Fruit fly (Drosophila melanogaster) whole organism, embryonic: ENCODE measurements around the gene Agpat2.

ENCODE experiments used
- Atf3 ChIP-seq: fragments of 200-800 bp; sonication (Bioruptor generic); optimal IDR thresholded peaks from 3 replicates; lab custom pipeline; 2016; ENCODE audit warnings: missing biosample characterization, missing genetic modification characterization
- CG10147 ChIP-seq: fragments of 200-800 bp; sonication (Bioruptor generic); optimal IDR thresholded peaks from 2 replicates; lab custom pipeline; 2019; ENCODE audit warnings: missing biosample characterization, mild to moderate bottlenecking, missing genetic modification characterization, moderate library complexity
- CG1024 ChIP-seq: fragments of 200-800 bp; sonication (Bioruptor generic); IDR thresholded peaks from 2 replicates; pipeline ENCODE4 v1.3.6; 2022; ENCODE audit warnings: missing biosample characterization, missing genetic modification characterization
- CG11247 ChIP-seq: fragments of 200-800 bp; sonication (Bioruptor generic); IDR thresholded peaks from 2 replicates; pipeline ENCODE4 v1.3.6; 2022; ENCODE audit warnings: missing biosample characterization, missing genetic modification characterization
- CG11456 ChIP-seq: fragments of 200-800 bp; sonication (Bioruptor generic); IDR thresholded peaks from 3 replicates; pipeline ENCODE4 v1.3.6; 2022; ENCODE audit warnings: missing biosample characterization, missing genetic modification characterization
- CG13424 ChIP-seq: fragments of 200-800 bp; sonication (Bioruptor generic); optimal IDR thresholded peaks from 2 replicates; lab custom pipeline; 2019; ENCODE audit warnings: missing biosample characterization, mild to moderate bottlenecking, missing genetic modification characterization, moderate library complexity
- CG13894 ChIP-seq: fragments of 200-800 bp; sonication (Bioruptor generic); optimal IDR thresholded peaks from 3 replicates; lab custom pipeline; 2018; ENCODE audit warnings: missing biosample characterization, mild to moderate bottlenecking, missing genetic modification characterization, moderate library complexity
- CG1529 ChIP-seq: fragments of 200-800 bp; sonication (Bioruptor generic); optimal IDR thresholded peaks from 3 replicates; lab custom pipeline; 2018; ENCODE audit warnings: missing biosample characterization, missing genetic modification characterization
- CG16813 ChIP-seq: fragments of 200-800 bp; sonication (Bioruptor generic); IDR thresholded peaks from 3 replicates; pipeline ENCODE4 v1.3.6; 2022; ENCODE audit warnings: missing biosample characterization, missing genetic modification characterization; ENCODE audit not compliant: partially characterized antibody
- CG18599 ChIP-seq: fragments of 200-800 bp; sonication (Bioruptor generic); optimal IDR thresholded peaks from 3 replicates; lab custom pipeline; 2017; ENCODE audit warnings: missing biosample characterization, missing genetic modification characterization, mild to moderate bottlenecking, moderate library complexity, missing genetic modification reagents
- CG2199 ChIP-seq: fragments of 200-800 bp; sonication (Bioruptor generic); IDR thresholded peaks from 3 replicates; pipeline ENCODE4 v1.3.6; 2022; ENCODE audit warnings: missing biosample characterization, missing genetic modification characterization
- CG31224 ChIP-seq: fragments of 200-800 bp; sonication (Bioruptor generic); IDR thresholded peaks from 2 replicates; pipeline ENCODE4 v1.3.6; 2022; ENCODE audit warnings: missing biosample characterization, missing genetic modification characterization
- CG34376 ChIP-seq: fragments of 200-800 bp; sonication (Bioruptor generic); optimal IDR thresholded peaks from 2 replicates; lab custom pipeline; 2018; ENCODE audit warnings: missing biosample characterization, mild to moderate bottlenecking, missing genetic modification characterization
- CG3995 ChIP-seq: fragments of 200-800 bp; sonication (Bioruptor generic); optimal IDR thresholded peaks from 3 replicates; lab custom pipeline; 2016; ENCODE audit warnings: missing biosample characterization, missing genetic modification characterization
- CG4404 ChIP-seq: fragments of 200-800 bp; sonication (Bioruptor generic); IDR thresholded peaks from 2 replicates; pipeline ENCODE4 v1.3.6; 2022; ENCODE audit warnings: missing biosample characterization, missing genetic modification characterization
- CG6272 ChIP-seq: fragments of 200-800 bp; sonication (Bioruptor generic); IDR thresholded peaks from 2 replicates; pipeline ENCODE4 v1.3.6; 2022; ENCODE audit warnings: missing biosample characterization, missing genetic modification characterization
- CG7372 ChIP-seq: fragments of 200-800 bp; sonication (Bioruptor generic); IDR thresholded peaks from 2 replicates; pipeline ENCODE4 v1.3.6; 2022; ENCODE audit warnings: missing biosample characterization, missing genetic modification characterization
- CG7556 ChIP-seq: fragments of 200-800 bp; sonication (Bioruptor generic); optimal IDR thresholded peaks from 2 replicates; lab custom pipeline; 2017; ENCODE audit warnings: missing biosample characterization, mild to moderate bottlenecking, missing genetic modification characterization
- CG7987 ChIP-seq: fragments of 200-800 bp; sonication (Bioruptor generic); optimal IDR thresholded peaks from 2 replicates; lab custom pipeline; 2018; ENCODE audit warnings: missing biosample characterization, mild to moderate bottlenecking, missing genetic modification characterization, moderate library complexity
- CG8944 ChIP-seq: fragments of 200-800 bp; sonication (Bioruptor generic); optimal IDR thresholded peaks from 3 replicates; lab custom pipeline; 2016; ENCODE audit warnings: missing biosample characterization, missing genetic modification characterization
- CG9727 ChIP-seq: fragments of 200-800 bp; sonication (Bioruptor generic); optimal IDR thresholded peaks from 3 replicates; lab custom pipeline; 2017; ENCODE audit warnings: missing biosample characterization, mild to moderate bottlenecking, missing genetic modification characterization
- CTCF ChIP-seq: fragments of 200-800 bp; sonication (Bioruptor generic); optimal IDR thresholded peaks from 2 replicates; lab custom pipeline; 2017; ENCODE audit warnings: missing biosample characterization, mild to moderate bottlenecking, missing genetic modification characterization, moderate library complexity
- HLH4C ChIP-seq: fragments of 200-800 bp; sonication (Bioruptor generic); IDR thresholded peaks from 3 replicates; pipeline ENCODE4 v1.3.6; 2022; ENCODE audit warnings: missing biosample characterization, missing genetic modification characterization; ENCODE audit not compliant: partially characterized antibody
- HLHmδ ChIP-seq: fragments of 200-800 bp; sonication (Bioruptor generic); optimal IDR thresholded peaks from 2 replicates; lab custom pipeline; 2018; ENCODE audit warnings: missing biosample characterization, mild to moderate bottlenecking, missing genetic modification characterization, moderate library complexity
- Hmx ChIP-seq: fragments of 200-800 bp; sonication (Bioruptor generic); optimal IDR thresholded peaks from 2 replicates; lab custom pipeline; 2016; ENCODE audit warnings: missing biosample characterization, missing genetic modification characterization
- Lpt ChIP-seq: fragments of >200 bp; optimal IDR thresholded peaks from 2 replicates; lab custom pipeline; 2018; ENCODE audit warnings: missing biosample characterization, missing genetic modification characterization
- Mes4 ChIP-seq: fragments of 200-800 bp; sonication (Bioruptor generic); optimal IDR thresholded peaks from 2 replicates; lab custom pipeline; 2016; ENCODE audit warnings: missing biosample characterization, missing genetic modification characterization
- Mrtf ChIP-seq: fragments of 200-800 bp; sonication (Bioruptor generic); IDR thresholded peaks from 3 replicates; pipeline ENCODE4 v1.3.6; 2022; ENCODE audit warnings: missing biosample characterization, missing genetic modification characterization
- NFAT ChIP-seq: fragments of 200-800 bp; sonication (Bioruptor generic); IDR thresholded peaks from 2 replicates; pipeline ENCODE4 v1.3.6; 2022; ENCODE audit warnings: missing biosample characterization, missing genetic modification characterization
- Side ChIP-seq: fragments of 200-800 bp; sonication (Bioruptor generic); optimal IDR thresholded peaks from 2 replicates; lab custom pipeline; 2016; ENCODE audit warnings: missing biosample characterization, missing genetic modification characterization
- Taf1 ChIP-seq: fragments of 200-800 bp; sonication (Bioruptor generic); IDR thresholded peaks from 2 replicates; pipeline ENCODE4 v1.3.6; 2022; ENCODE audit warnings: missing biosample characterization, missing genetic modification characterization
- ac ChIP-seq: fragments of 200-800 bp; sonication (Bioruptor generic); optimal IDR thresholded peaks from 3 replicates; lab custom pipeline; 2017; ENCODE audit warnings: missing biosample characterization, mild to moderate bottlenecking, missing genetic modification characterization
- ara ChIP-seq: fragments of 200-800 bp; sonication (Bioruptor generic); IDR thresholded peaks from 2 replicates; pipeline ENCODE4 v1.3.6; 2022; ENCODE audit warnings: missing biosample characterization, missing genetic modification characterization
- chinmo ChIP-seq: fragments of 200-800 bp; sonication (Bioruptor generic); IDR thresholded peaks from 4 replicates; pipeline ENCODE4 v1.3.6; 2022; ENCODE audit warnings: missing biosample characterization, missing genetic modification characterization; ENCODE audit not compliant: partially characterized antibody
- crp ChIP-seq, 2 experiments: fragments of 200-800 bp; sonication (Bioruptor generic); optimal IDR thresholded peaks; 2 replicates in 1 of 2; 3 replicates in 1 of 2; lab custom pipeline; 2017; ENCODE audit warnings: missing biosample characterization in 2 of 2, missing genetic modification characterization in 2 of 2, mild to moderate bottlenecking in 1 of 2, moderate library complexity in 1 of 2
- cwo ChIP-seq: fragments of 200-800 bp; sonication (Bioruptor generic); optimal IDR thresholded peaks from 3 replicates; lab custom pipeline; 2017; ENCODE audit warnings: missing biosample characterization, missing genetic modification characterization, mild to moderate bottlenecking, moderate library complexity, missing genetic modification reagents
- dm ChIP-seq: fragments of 200-800 bp; sonication (Bioruptor generic); optimal IDR thresholded peaks from 3 replicates; lab custom pipeline; 2016; ENCODE audit warnings: missing biosample characterization, missing genetic modification characterization
- emc ChIP-seq: fragments of 200-800 bp; sonication (Bioruptor generic); optimal IDR thresholded peaks from 2 replicates; lab custom pipeline; 2016; ENCODE audit warnings: missing biosample characterization, missing genetic modification characterization
- esg ChIP-seq: fragments of 200-800 bp; sonication (Bioruptor generic); conservative IDR thresholded peaks from 2 replicates; pipeline ENCODE4 v1.3.6; 2022; ENCODE audit warnings: missing biosample characterization, missing genetic modification characterization
- ewg ChIP-seq: fragments of 200-800 bp; sonication (Bioruptor generic); optimal IDR thresholded peaks from 3 replicates; lab custom pipeline; 2017; ENCODE audit warnings: mild to moderate bottlenecking, missing biosample characterization, missing genetic modification reagents, missing genetic modification characterization
- fru ChIP-seq: fragments of >200 bp; optimal IDR thresholded peaks from 2 replicates; lab custom pipeline; 2017
- knrl ChIP-seq: fragments of 200-800 bp; sonication (Bioruptor generic); IDR thresholded peaks from 3 replicates; pipeline ENCODE4 v1.3.6; 2022; ENCODE audit warnings: missing biosample characterization, missing genetic modification characterization; ENCODE audit not compliant: partially characterized antibody
- lbe ChIP-seq: fragments of 200-800 bp; sonication (Bioruptor generic); optimal IDR thresholded peaks from 2 replicates; lab custom pipeline; 2016; ENCODE audit warnings: missing biosample characterization, mild to moderate bottlenecking, missing genetic modification characterization
- nau ChIP-seq: fragments of 200-800 bp; sonication (Bioruptor generic); optimal IDR thresholded peaks from 3 replicates; lab custom pipeline; 2017; ENCODE audit warnings: missing biosample characterization, mild to moderate bottlenecking, missing genetic modification characterization, missing genetic modification reagents
- pum ChIP-seq: fragments of 200-800 bp; sonication (Bioruptor generic); optimal IDR thresholded peaks from 2 replicates; lab custom pipeline; 2016; ENCODE audit warnings: missing biosample characterization, missing genetic modification characterization
- row ChIP-seq: fragments of 200-800 bp; sonication (Bioruptor generic); IDR thresholded peaks from 3 replicates; pipeline ENCODE4 v1.3.6; 2022; ENCODE audit warnings: missing biosample characterization, missing genetic modification characterization
- sc ChIP-seq, 3 experiments: fragments of >200 bp in 2 of 3; fragments of 200-800 bp in 1 of 3; sonication (Bioruptor generic) in 1 of 3; optimal IDR thresholded peaks; 2 replicates in 2 of 3; 3 replicates in 1 of 3; lab custom pipeline; 2017; ENCODE audit warnings: mild to moderate bottlenecking in 1 of 3, missing biosample characterization in 1 of 3, missing genetic modification characterization in 1 of 3, missing genetic modification reagents in 1 of 3
- sd ChIP-seq: fragments of 200-800 bp; sonication (Bioruptor generic); optimal IDR thresholded peaks from 3 replicates; lab custom pipeline; 2018; ENCODE audit warnings: missing biosample characterization, mild to moderate bottlenecking, missing genetic modification characterization, moderate library complexity
- sim ChIP-seq: fragments of 200-800 bp; sonication (Bioruptor generic); IDR thresholded peaks from 2 replicates; pipeline ENCODE4 v1.3.6; 2022; ENCODE audit warnings: missing biosample characterization, missing genetic modification characterization
- toy ChIP-seq: fragments of 200-800 bp; sonication (Bioruptor generic); IDR thresholded peaks from 2 replicates; pipeline ENCODE4 v1.3.6; 2022; ENCODE audit warnings: missing biosample characterization, missing genetic modification characterization
- unpg ChIP-seq: fragments of 200-800 bp; sonication (Bioruptor generic); optimal IDR thresholded peaks from 3 replicates; lab custom pipeline; 2018; ENCODE audit warnings: missing biosample characterization, mild to moderate bottlenecking, missing genetic modification characterization, moderate library complexity
- zfh1 ChIP-seq: fragments of 200-800 bp; sonication (Bioruptor generic); IDR thresholded peaks from 3 replicates; pipeline ENCODE4 v1.3.6; 2022; ENCODE audit warnings: missing biosample characterization, missing genetic modification characterization

The Agpat2 gene

DNA sequence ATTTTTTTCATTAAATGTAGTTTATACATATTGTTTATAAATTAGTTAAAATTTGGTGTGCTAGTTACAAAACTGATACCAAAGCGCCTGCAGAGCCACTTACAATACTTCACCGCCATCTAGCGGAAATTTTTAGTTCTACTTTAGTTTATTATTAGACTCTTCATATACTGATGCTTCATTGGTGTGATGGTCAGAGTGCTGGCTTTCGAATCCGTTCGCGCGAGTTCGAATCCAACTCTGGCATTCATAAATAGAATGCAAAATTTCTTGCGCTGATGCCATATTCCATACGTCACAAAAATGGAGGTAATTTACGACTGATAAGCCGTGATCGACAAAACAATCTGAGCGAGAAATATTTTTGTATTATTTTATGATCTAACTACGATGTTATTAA is 21.8 kb upstream of the Agpat2 start (continued):
- TF ChIP-seq CG1024 (GFP tag; lab: Robert Waterston, UW) (no peak), ewg (GFP tag; lab: Kevin White, UChicago) (no peak), CG7987 (GFP tag; lab: Kevin White, UChicago) (no peak), CG31224 (GFP tag; lab: Robert Waterston, UW) (no peak), Hmx (no peak), HLHmδ (GFP tag; lab: Kevin White, UChicago) (no peak), CG6272 (GFP tag; lab: Robert Waterston, UW) (no peak), lbe (GFP tag; lab: Kevin White, UChicago) (no peak), HLH4C (peak; percentile 62), toy (GFP tag; lab: Robert Waterston, UW) (no peak), CG1529 (GFP tag; lab: Kevin White, UChicago) (no peak), row (GFP tag; lab: Robert Waterston, UW) (no peak), sd (tag; lab: Kevin White, UChicago) (no peak), pum (GFP tag; lab: Kevin White, UChicago) (no peak), nau (no peak), CG13894 (tag; lab: Kevin White, UChicago) (no peak), Mes4 (GFP tag; lab: Kevin White, UChicago) (no peak), sc (optimal IDR thresholded peaks at IDR 0.05; lab: Kevin White, UChicago) (no peak), sc (GFP tag; optimal IDR thresholded peaks at IDR 0.05; lab: Kevin White, UChicago) (no peak), crp (GFP tag; optimal IDR thresholded peaks at IDR 0.05; lab: Kevin White, UChicago) (no peak), CG11247 (GFP tag; lab: Robert Waterston, UW) (no peak), CG13424 (no peak), Mrtf (GFP tag; lab: Robert Waterston, UW) (no peak), CG8944 (GFP tag; lab: Kevin White, UChicago) (no peak), CG18599 (GFP tag; lab: Kevin White, UChicago) (no peak), CG16813 (GFP tag; lab: Robert Waterston, UW) (peak; percentile 66), CG2199 (GFP tag; lab: Robert Waterston, UW) (no peak), Taf1 (GFP tag; lab: Robert Waterston, UW) (no peak), dm (no peak), CG34376 (peak; percentile 29), knrl (GFP tag; lab: Robert Waterston, UW) (peak; percentile 34; the same call in 1 of the 3 replicates), cwo (GFP tag; lab: Kevin White, UChicago) (no peak), CG7372 (no peak), NFAT (GFP tag; lab: Robert Waterston, UW) (no peak; the same call in 1 of the 2 replicates), Lpt (GFP tag; lab: Kevin White, UChicago) (no peak), unpg (GFP tag; lab: Kevin White, UChicago) (no peak), CG7556 (GFP tag; lab: Kevin White, UChicago) (no peak), emc (no peak), ac (no peak), zfh1 (GFP tag; lab: Robert Waterston, UW) (peak; percentile 29; the same call in 1 of the 3 replicates), CG9727 (GFP tag; lab: Kevin White, UChicago) (no peak), CTCF (GFP tag; lab: Kevin White, UChicago) (peak; percentile 96), Atf3 (GFP tag; lab: Kevin White, UChicago) (no peak), chinmo (GFP tag; lab: Robert Waterston, UW) (peak; percentile 50; the same call in 1 of the 4 replicates), CG10147 (GFP tag; lab: Kevin White, UChicago) (no peak), CG11456 (no peak), CG4404 (GFP tag; lab: Robert Waterston, UW) (no peak), esg (GFP tag; lab: Robert Waterston, UW) (no peak), Side (GFP tag; lab: Kevin White, UChicago) (no peak), CG3995 (GFP tag; lab: Kevin White, UChicago) (no peak), fru (lab: Kevin White, UChicago) (no peak), sim (GFP tag; lab: Robert Waterston, UW) (no peak), ara (no peak)
